Fruit fly (Drosophila melanogaster): ENCODE measurements around the gene Pten.

Gene Pten

dm6 chr2L:10260750-10261493 lies at the start of gene Pten (continued):
- TF ChIP-seq CG6654 (GFP tag; optimal IDR thresholded peaks at IDR 0.05) (no peak), CG8281 (tag; optimal IDR thresholded peaks at IDR 0.05) (no peak), GATAe (GFP tag; conservative IDR thresholded peaks at IDR 0.05) (no peak), CG12155 (GFP tag; optimal IDR thresholded peaks at IDR 0.05) (peak; percentile 57), NC2α (GFP tag; optimal IDR thresholded peaks at IDR 0.05) (peak; percentile 31), Tbp (GFP tag; optimal IDR thresholded peaks at IDR 0.05) (no peak), CG9727 (GFP tag; optimal IDR thresholded peaks at IDR 0.05) (peak; percentile 90), CG11085 (GFP tag; IDR thresholded peaks at IDR 0.05) (no peak), Side (GFP tag; optimal IDR thresholded peaks at IDR 0.05) (peak; percentile 67), CG3838 (GFP tag; optimal IDR thresholded peaks at IDR 0.05) (no peak), CG7556 (GFP tag; optimal IDR thresholded peaks at IDR 0.05) (peak; percentile 61), ttk (GFP tag; IDR thresholded peaks at IDR 0.05) (no peak), nau (GFP tag; optimal IDR thresholded peaks at IDR 0.05) (no peak), CG12744 (GFP tag; optimal IDR thresholded peaks at IDR 0.05) (peak; percentile 16), stc (GFP tag; IDR thresholded peaks at IDR 0.05) (peak; percentile 67; the same call in 1 of the 2 replicates), Dad (GFP tag; optimal IDR thresholded peaks at IDR 0.05) (peak; percentile 55), CG31388 (GFP tag; optimal IDR thresholded peaks at IDR 0.05) (no peak), Hsf (GFP tag; optimal IDR thresholded peaks at IDR 0.05) (peak; percentile 63), Atf3 (GFP tag; optimal IDR thresholded peaks at IDR 0.05) (peak; percentile 68), CG7745 (tag; optimal IDR thresholded peaks at IDR 0.05) (no peak), ewg (GFP tag; optimal IDR thresholded peaks at IDR 0.05) (no peak), pum (GFP tag; optimal IDR thresholded peaks at IDR 0.05) (peak; percentile 60), ind (GFP tag; optimal IDR thresholded peaks at IDR 0.05) (peak; percentile 71), CG13296 (GFP tag; optimal IDR thresholded peaks at IDR 0.05) (peak; percentile 51), abd-A (tag; optimal IDR thresholded peaks at IDR 0.05) (no peak), toy (GFP tag; IDR thresholded peaks at IDR 0.05) (no peak), tup (GFP tag; optimal IDR thresholded peaks at IDR 0.05) (no peak), luna (GFP tag; optimal IDR thresholded peaks at IDR 0.05) (peak; percentile 45), CG11695 (GFP tag; IDR thresholded peaks at IDR 0.05) (peak; percentile 73; the same call in 1 of the 3 replicates), zfh2 (GFP tag; optimal IDR thresholded peaks at IDR 0.05) (peak; percentile 43), CG1647 (GFP tag; optimal IDR thresholded peaks at IDR 0.05) (peak; percentile 38), btn (GFP tag; optimal IDR thresholded peaks at IDR 0.05) (peak; percentile 23), Ptx1 (GFP tag; IDR thresholded peaks at IDR 0.05) (no peak), cato (GFP tag; optimal IDR thresholded peaks at IDR 0.05; ENCODE audit: borderline replicate concordance) (peak; percentile 67), CHES-1-like (GFP tag; optimal IDR thresholded peaks at IDR 0.05) (peak; percentile 29), cas (GFP tag; IDR thresholded peaks at IDR 0.05) (no peak), ase (GFP tag; IDR thresholded peaks at IDR 0.05) (no peak; the same call in 2 of the 3 replicates), Deaf1 (tag; optimal IDR thresholded peaks at IDR 0.05) (no peak), pros (GFP tag; optimal IDR thresholded peaks at IDR 0.05) (no peak), CG15514 (GFP tag; optimal IDR thresholded peaks at IDR 0.05) (no peak), CoRest (tag; optimal IDR thresholded peaks at IDR 0.05) (peak; percentile 76), CG6683 (GFP tag; optimal IDR thresholded peaks at IDR 0.05) (no peak), sc (optimal IDR thresholded peaks at IDR 0.05) (no peak), sc (GFP tag; optimal IDR thresholded peaks at IDR 0.05) (peak; percentile 9), CG4707 (GFP tag; optimal IDR thresholded peaks at IDR 0.05) (peak; percentile 61), CG6765 (GFP tag; optimal IDR thresholded peaks at IDR 0.05) (peak; percentile 37), nerfin-1 (tag; optimal IDR thresholded peaks at IDR 0.05) (peak; percentile 48), gsb-n (tag; optimal IDR thresholded peaks at IDR 0.05) (no peak), CG7987 (GFP tag; optimal IDR thresholded peaks at IDR 0.05) (no peak), unc-4 (GFP tag; IDR thresholded peaks at IDR 0.05; ENCODE audit: partially characterized antibody) (peak; percentile 75)
